Worm (Caenorhabditis elegans) whole organism, early embryonic: Measurements from ENCODE around the gene Y42H9AR.5.

ENCODE experiments used
- B0310.2 ChIP-seq: sonication (generic microtip); optimal IDR thresholded peaks from 2 replicates; lab custom pipeline; 2016; ENCODE audit warnings: mild to moderate bottlenecking, missing genetic modification characterization, missing compliant biosample characterization
- F13C5.2 ChIP-seq: sonication (generic microtip); optimal IDR thresholded peaks from 2 replicates; lab custom pipeline; 2017; ENCODE audit warnings: mild to moderate bottlenecking, missing genetic modification characterization, inconsistent platforms, missing compliant biosample characterization
- aly-1 ChIP-seq: sonication (generic microtip); optimal IDR thresholded peaks from 2 replicates; lab custom pipeline; 2016; ENCODE audit warnings: missing genetic modification characterization, missing compliant biosample characterization
- ama-1 ChIP-seq: fragments of 150-350 bp; optimal IDR thresholded peaks from 2 replicates; lab custom pipeline; 2014
- ceh-13 ChIP-seq: fragments of 200-800 bp; sonication (Bioruptor generic); optimal IDR thresholded peaks from 2 replicates; lab custom pipeline; 2018; ENCODE audit warnings: mild to moderate bottlenecking, missing genetic modification characterization, missing compliant biosample characterization
- ceh-36 ChIP-seq: sonication (generic microtip); optimal IDR thresholded peaks from 2 replicates; lab custom pipeline; 2016; ENCODE audit warnings: missing genetic modification characterization, inconsistent platforms, missing compliant biosample characterization
- ets-7 ChIP-seq: sonication (generic microtip); optimal IDR thresholded peaks from 2 replicates; lab custom pipeline; 2016; ENCODE audit warnings: missing genotype, missing genetic modification characterization, missing compliant biosample characterization
- flt-1 ChIP-seq: fragments of 200-800 bp; sonication (Bioruptor generic); IDR thresholded peaks from 2 replicates; pipeline ENCODE4 v1.3.6; 2022; ENCODE audit warnings: missing genetic modification characterization, missing compliant biosample characterization
- hmbx-1 ChIP-seq: sonication (generic microtip); optimal IDR thresholded peaks from 2 replicates; lab custom pipeline; 2016; ENCODE audit warnings: mild to moderate bottlenecking, missing genetic modification characterization, missing compliant biosample characterization
- hmg-4 ChIP-seq: fragments of 200-800 bp; sonication (Bioruptor generic); optimal IDR thresholded peaks from 2 replicates; lab custom pipeline; 2018; ENCODE audit warnings: mild to moderate bottlenecking, missing genetic modification characterization, missing compliant biosample characterization
- hnd-1 ChIP-seq: sonication (generic microtip); optimal IDR thresholded peaks from 2 replicates; lab custom pipeline; 2016; ENCODE audit warnings: missing genetic modification characterization, missing compliant biosample characterization
- pes-1 ChIP-seq: fragments of 200-800 bp; sonication (Bioruptor generic); IDR thresholded peaks from 2 replicates; pipeline ENCODE4 v1.3.6; 2022; ENCODE audit warnings: missing genetic modification reagents, missing genetic modification characterization, missing compliant biosample characterization
- scrt-1 ChIP-seq: fragments of 200-800 bp; sonication (Bioruptor generic); IDR thresholded peaks from 2 replicates; pipeline ENCODE4 v1.3.6; 2022; ENCODE audit warnings: missing genetic modification characterization, missing compliant biosample characterization
- sea-1 ChIP-seq: fragments of 200-800 bp; sonication (Bioruptor generic); conservative IDR thresholded peaks from 2 replicates; pipeline ENCODE4 v1.3.6; 2022; ENCODE audit warnings: missing genetic modification characterization, missing compliant biosample characterization
- tbx-11 ChIP-seq: fragments of 200-800 bp; sonication (Bioruptor generic); IDR thresholded peaks from 2 replicates; pipeline ENCODE4 v1.3.6; 2022; ENCODE audit warnings: missing genetic modification characterization, missing compliant biosample characterization
- tbx-37 ChIP-seq: fragments of 200-800 bp; sonication (Bioruptor generic); conservative IDR thresholded peaks from 2 replicates; pipeline ENCODE4 v1.3.6; 2022; ENCODE audit warnings: missing genetic modification reagents, missing genetic modification characterization, missing compliant biosample characterization
- tra-4 ChIP-seq: sonication (generic microtip); optimal IDR thresholded peaks from 2 replicates; lab custom pipeline; 2017; ENCODE audit warnings: missing genetic modification characterization, missing compliant biosample characterization

Gene Y42H9AR.5

ce11 chrIV:8086552-8086951, 15.8 kb upstream of the Y42H9AR.5 start, which contains the start of gene nsy-7:
Gene nsy-7 (minus strand): TSS chrIV:8086652.
- TF ChIP-seq pes-1 (GFP tag; lab: Robert Waterston, UW) (no peak), scrt-1 (GFP tag; lab: Robert Waterston, UW) (no peak)

- TF ChIP-seq ceh-13 (GFP tag; lab: Kevin White, UChicago): no peak
- no peak for TF ChIP-seq hmbx-1
- no peak for TF ChIP-seq B0310.2 (tag; lab: Kevin White, UChicago)
- no peak for TF ChIP-seq ets-7
- TF ChIP-seq aly-1 (tag; lab: Kevin White, UChicago): no peak
- no peak for TF ChIP-seq hnd-1 (tag; lab: Kevin White, UChicago)
- no peak for TF ChIP-seq flt-1 (GFP tag; lab: Robert Waterston, UW)
- no peak for TF ChIP-seq tbx-37
- TF ChIP-seq F13C5.2 (tag; lab: Kevin White, UChicago): no peak
Observed at ce11 chrIV:8091539-8091938, 10.8 kb upstream of the Y42H9AR.5 start.

DNA sequence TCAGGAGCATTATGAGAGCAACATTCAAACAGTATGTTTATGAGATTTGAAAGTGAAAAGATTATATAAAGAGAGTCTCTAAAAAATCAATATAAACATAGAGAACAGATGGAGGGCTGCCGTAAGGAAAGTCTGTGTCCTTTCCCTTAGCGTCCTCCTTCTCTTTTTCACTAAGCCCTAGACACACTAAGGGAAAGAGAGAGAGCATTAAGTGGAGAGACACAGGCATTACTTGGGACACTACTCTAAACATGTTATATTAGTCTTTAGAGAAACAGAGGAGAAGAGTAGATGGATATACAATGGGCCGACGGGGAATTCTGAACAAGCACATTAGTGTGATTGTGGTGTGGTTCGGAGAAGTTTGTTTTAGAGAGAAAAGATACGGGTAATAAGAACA, 6.0 kb upstream of the Y42H9AR.5 start:
- TF ChIP-seq scrt-1 (GFP tag; lab: Robert Waterston, UW) (no peak), tra-4 (no peak), flt-1 (GFP tag; lab: Robert Waterston, UW) (no peak), ets-7 (no peak), tbx-37 (no peak), F13C5.2 (tag; lab: Kevin White, UChicago) (no peak), aly-1 (tag; lab: Kevin White, UChicago) (no peak), hnd-1 (tag; lab: Kevin White, UChicago) (no peak), tbx-11 (GFP tag; lab: Robert Waterston, UW) (no peak)

DNA sequence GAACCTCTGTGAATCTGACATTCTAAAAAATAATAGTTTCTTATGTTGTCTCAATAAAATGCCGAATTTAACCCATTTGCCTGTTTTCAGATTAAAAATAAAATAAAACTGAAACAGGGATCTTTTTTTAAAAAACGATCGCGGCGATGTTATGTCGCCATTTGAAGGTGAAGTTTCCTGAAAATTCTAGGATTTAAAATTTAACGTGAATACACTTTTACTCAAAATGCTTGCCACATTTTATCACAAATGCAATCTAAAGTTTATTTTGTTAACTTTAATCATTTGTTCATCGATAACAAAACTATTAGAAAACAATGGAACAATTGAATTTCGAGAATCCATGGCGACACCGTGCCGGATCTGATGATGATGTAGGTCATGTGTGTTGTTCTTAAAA, 2.7 kb upstream of the Y42H9AR.5 start, which contains the start of gene Y42H9AR.2:
Gene Y42H9AR.2, plus strand, starts transcription at position 301 of the 400 bp plus-strand sequence.
- TF ChIP-seq B0310.2 (tag; lab: Kevin White, UChicago) (no peak), F13C5.2 (tag; lab: Kevin White, UChicago) (no peak), hmg-4 (GFP tag; lab: Kevin White, UChicago) (no peak), ceh-36 (tag; lab: Kevin White, UChicago) (no peak), tra-4 (no peak), ets-7 (no peak), hmbx-1 (no peak), scrt-1 (GFP tag; lab: Robert Waterston, UW) (no peak), pes-1 (GFP tag; lab: Robert Waterston, UW) (no peak), tbx-37 (no peak), sea-1 (GFP tag; lab: Robert Waterston, UW) (no peak), ceh-13 (GFP tag; lab: Kevin White, UChicago) (no peak), tbx-11 (GFP tag; lab: Robert Waterston, UW) (no peak), flt-1 (GFP tag; lab: Robert Waterston, UW) (no peak)

ce11 chrIV:8103196-8103595, 865 bp downstream of the Y42H9AR.5 start:
- TF ChIP-seq ets-7: no peak
- TF ChIP-seq hmg-4 (GFP tag; lab: Kevin White, UChicago): no peak

- TF ChIP-seq pes-1 (GFP tag; lab: Robert Waterston, UW) (no peak), tra-4 (no peak), tbx-37 (no peak), ceh-13 (GFP tag; lab: Kevin White, UChicago) (no peak), ceh-36 (tag; lab: Kevin White, UChicago) (no peak), F13C5.2 (tag; lab: Kevin White, UChicago) (no peak), aly-1 (tag; lab: Kevin White, UChicago) (no peak), sea-1 (GFP tag; lab: Robert Waterston, UW) (no peak), scrt-1 (GFP tag; lab: Robert Waterston, UW) (no peak)
Observed at ce11 chrIV:8105083-8105482, 2.8 kb downstream of the Y42H9AR.5 start.

DNA sequence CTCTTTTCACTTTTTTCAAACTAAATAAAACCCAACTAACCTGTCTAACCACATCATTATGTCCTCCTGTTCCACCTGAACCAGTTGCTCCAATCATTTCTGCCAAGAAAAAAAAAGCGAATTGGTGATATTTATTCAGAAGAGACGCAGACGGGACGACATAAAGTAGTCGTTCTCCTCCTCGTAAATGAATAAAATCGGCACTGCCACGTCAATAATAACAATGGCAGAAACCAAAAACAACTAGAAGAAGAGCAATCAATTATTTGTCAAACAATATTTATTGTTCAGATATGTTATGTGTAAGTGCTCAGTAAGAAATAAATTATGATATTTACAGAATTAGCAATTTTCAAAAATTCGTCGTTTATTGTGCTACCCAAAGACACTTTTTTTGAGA, 5.2 kb downstream of the Y42H9AR.5 start, which contains the start of gene rabs-5:
Gene rabs-5, minus strand, starts transcription at position 101 of the 400 bp plus-strand sequence.
- TF ChIP-seq hmg-4 (GFP tag; lab: Kevin White, UChicago): no peak
- no peak for TF ChIP-seq sea-1 (GFP tag; lab: Robert Waterston, UW)
- no peak for TF ChIP-seq ceh-36 (tag; lab: Kevin White, UChicago)
- no peak for TF ChIP-seq tbx-37
- no peak for TF ChIP-seq ama-1 (lab: Kevin White, UChicago)
- no peak for TF ChIP-seq flt-1 (GFP tag; lab: Robert Waterston, UW)
- no peak for TF ChIP-seq F13C5.2 (tag; lab: Kevin White, UChicago)
- TF ChIP-seq aly-1 (tag; lab: Kevin White, UChicago): no peak
- no peak for TF ChIP-seq pes-1 (GFP tag; lab: Robert Waterston, UW)
- TF ChIP-seq ets-7: no peak
- TF ChIP-seq ceh-13 (GFP tag; lab: Kevin White, UChicago): no peak
- no peak for TF ChIP-seq tra-4
- TF ChIP-seq B0310.2 (tag; lab: Kevin White, UChicago): no peak
- no peak for TF ChIP-seq scrt-1 (GFP tag; lab: Robert Waterston, UW)
- no peak for TF ChIP-seq tbx-11 (GFP tag; lab: Robert Waterston, UW)
- no peak for TF ChIP-seq hmbx-1
- TF ChIP-seq hnd-1 (tag; lab: Kevin White, UChicago): no peak

- TF ChIP-seq F13C5.2 (tag; lab: Kevin White, UChicago): peak; percentile 27
- no peak for TF ChIP-seq ceh-36 (tag; lab: Kevin White, UChicago)
Observed at ce11 chrIV:8112187-8112586, 9.9 kb downstream of the Y42H9AR.5 start, which contains the start of gene Y42H9AR.4. Gene Y42H9AR.4 (minus strand): TSS chrIV:8112218.
